Worm (Caenorhabditis elegans): ENCODE results near the gene irld-4.

Gene irld-4

ce11 chrIV:14656573-14657129 lies 23.8 kb downstream of the irld-4 start, which contains the start of gene Y57G11C.33:
Gene Y57G11C.33 (plus strand): TSS chrIV:14657079.
- TF ChIP-seq nhr-47 (tag; optimal IDR thresholded peaks at IDR 0.05) (peak; percentile 42), egl-13 (tag; optimal IDR thresholded peaks at IDR 0.05) (no peak), pax-3 (tag; optimal IDR thresholded peaks at IDR 0.05) (no peak), F16B12.6 (tag; optimal IDR thresholded peaks at IDR 0.05) (peak; percentile 91), nhr-90 (tag; optimal IDR thresholded peaks at IDR 0.05; ENCODE audit: poor library complexity) (peak; percentile 28), xbp-1 (tag; optimal IDR thresholded peaks at IDR 0.05) (peak; percentile 17), unc-86 (tag; optimal IDR thresholded peaks at IDR 0.05) (peak; percentile 4), dsc-1 (tag; optimal IDR thresholded peaks at IDR 0.05) (peak; percentile 21), isw-1 (GFP tag; IDR thresholded peaks at IDR 0.05) (no peak), dpl-1 (GFP tag; optimal IDR thresholded peaks at IDR 0.05) (peak in 2 of 3 experiments; percentile 18 to 47), swsn-7 (tag; optimal IDR thresholded peaks at IDR 0.05) (peak; percentile 49), snpc-4 (tag; optimal IDR thresholded peaks at IDR 0.05) (no peak), snu-23 (GFP tag; optimal IDR thresholded peaks at IDR 0.05) (peak; percentile 63), nhr-71 (tag; optimal IDR thresholded peaks at IDR 0.05) (peak; percentile 52), blmp-1 (tag; optimal IDR thresholded peaks at IDR 0.05) (peak; percentile 36), efl-1 (optimal IDR thresholded peaks at IDR 0.05) (peak; percentile 12 to 49), efl-1 (GFP tag; optimal IDR thresholded peaks at IDR 0.05 in 1 of 2) (peak in 1 of 2 experiments; percentile 42), tbx-2 (tag; optimal IDR thresholded peaks at IDR 0.05) (peak; percentile 29), lsy-2 (tag; optimal IDR thresholded peaks at IDR 0.05) (peak; percentile 75 to 96), ceh-63 (GFP tag; optimal IDR thresholded peaks at IDR 0.05) (no peak), C16A3.4 (tag; optimal IDR thresholded peaks at IDR 0.05) (peak; percentile 3), nhr-76 (tag; optimal IDR thresholded peaks at IDR 0.05) (no peak), irx-1 (tag; optimal IDR thresholded peaks at IDR 0.05) (peak; percentile 14), nhr-20 (tag; optimal IDR thresholded peaks at IDR 0.05) (peak; percentile 28), nhr-28 (tag; optimal IDR thresholded peaks at IDR 0.05) (no peak), lin-35 (GFP tag; optimal IDR thresholded peaks at IDR 0.05) (peak in 1 of 2 experiments; percentile 41), ztf-4 (tag; optimal IDR thresholded peaks at IDR 0.05) (no peak), nhr-84 (tag; optimal IDR thresholded peaks at IDR 0.05) (no peak), nhr-237 (tag; optimal IDR thresholded peaks at IDR 0.05) (no peak), mep-1 (tag; optimal IDR thresholded peaks at IDR 0.05) (peak; percentile 61), unc-30 (tag; optimal IDR thresholded peaks at IDR 0.05) (no peak), lin-15B (tag; optimal IDR thresholded peaks at IDR 0.05) (no peak), unc-130 (tag; optimal IDR thresholded peaks at IDR 0.05) (peak; percentile 61)

- TF ChIP-seq elt-2 (tag; optimal IDR thresholded peaks at IDR 0.05), result no peak
- TF ChIP-seq skn-1 (tag; optimal IDR thresholded peaks at IDR 0.05), result no peak
- no peak for TF ChIP-seq efl-1 (optimal IDR thresholded peaks at IDR 0.05)
- peak in 1 of 2 experiments; percentile 74 for TF ChIP-seq efl-1 (GFP tag; optimal IDR thresholded peaks at IDR 0.05 in 1 of 2)
- no peak for TF ChIP-seq nhr-19 (GFP tag; conservative IDR thresholded peaks at IDR 0.05)
- no peak for TF ChIP-seq nhr-90 (tag; optimal IDR thresholded peaks at IDR 0.05; ENCODE audit: poor library complexity)
- no peak for TF ChIP-seq nhr-12 (tag; optimal IDR thresholded peaks at IDR 0.05)
These were observed 25.2 kb downstream of the irld-4 start, which contains the start of gene anoh-2 for ce11 chrIV:14658054-14658631. Gene anoh-2 (plus strand): TSS chrIV:14658308.

ce11 chrIV:14658927-14659326 lies 26.0 kb downstream of the irld-4 start:
- no peak for TF ChIP-seq dpl-1 (GFP tag; optimal IDR thresholded peaks at IDR 0.05)
- no peak for TF ChIP-seq unc-98 (GFP tag; IDR thresholded peaks at IDR 0.05)
- TF ChIP-seq nhr-19 (GFP tag; conservative IDR thresholded peaks at IDR 0.05), result no peak
- TF ChIP-seq efl-3 (GFP tag; optimal IDR thresholded peaks at IDR 0.05), result no peak
- no peak for TF ChIP-seq ceh-90 (tag; optimal IDR thresholded peaks at IDR 0.05)
- TF ChIP-seq pqm-1 (tag; optimal IDR thresholded peaks at IDR 0.05), result no peak
- TF ChIP-seq sox-4 (tag; optimal IDR thresholded peaks at IDR 0.05), result no peak
- no peak for TF ChIP-seq lin-15B (tag; optimal IDR thresholded peaks at IDR 0.05)
- TF ChIP-seq sup-37 (GFP tag; optimal IDR thresholded peaks at IDR 0.05), result no peak
- TF ChIP-seq aha-1 (tag; optimal IDR thresholded peaks at IDR 0.05), result no peak
- no peak for TF ChIP-seq unc-30 (tag; optimal IDR thresholded peaks at IDR 0.05)
- no peak for TF ChIP-seq pag-3 (tag; optimal IDR thresholded peaks at IDR 0.05; ENCODE audit: borderline replicate concordance, insufficient read depth)

Measured in whole organism, L1 larva.